Fruit fly (Drosophila melanogaster) whole organism, prepupa: ENCODE results near the gene Cpr92A.

Experiments used
- CG32006 ChIP-seq: fragments of 200-800 bp; sonication (Bioruptor generic); optimal IDR thresholded peaks from 3 replicates; lab custom pipeline; 2017; ENCODE audit warnings: missing biosample characterization, mild to moderate bottlenecking, missing genetic modification characterization
- CG3919 ChIP-seq: fragments of 200-800 bp; sonication (Bioruptor generic); optimal IDR thresholded peaks from 3 replicates; lab custom pipeline; 2016; ENCODE audit warnings: missing biosample characterization, missing genetic modification characterization
- dac ChIP-seq: fragments of 200-800 bp; sonication (Bioruptor generic); optimal IDR thresholded peaks from 2 replicates; lab custom pipeline; 2017; ENCODE audit warnings: missing biosample characterization, mild to moderate bottlenecking, missing genetic modification characterization
- net ChIP-seq: fragments of 200-800 bp; sonication (Bioruptor generic); optimal IDR thresholded peaks from 3 replicates; lab custom pipeline; 2016; ENCODE audit warnings: missing biosample characterization, missing genetic modification characterization
- pdm3 ChIP-seq: fragments of 200-800 bp; sonication (Bioruptor generic); optimal IDR thresholded peaks from 3 replicates; lab custom pipeline; 2016; ENCODE audit warnings: missing biosample characterization, missing genetic modification characterization
- vri ChIP-seq: fragments of 200-800 bp; sonication (Bioruptor generic); optimal IDR thresholded peaks from 3 replicates; lab custom pipeline; 2016; ENCODE audit warnings: missing biosample characterization, mild to moderate bottlenecking, missing genetic modification characterization

DNA sequence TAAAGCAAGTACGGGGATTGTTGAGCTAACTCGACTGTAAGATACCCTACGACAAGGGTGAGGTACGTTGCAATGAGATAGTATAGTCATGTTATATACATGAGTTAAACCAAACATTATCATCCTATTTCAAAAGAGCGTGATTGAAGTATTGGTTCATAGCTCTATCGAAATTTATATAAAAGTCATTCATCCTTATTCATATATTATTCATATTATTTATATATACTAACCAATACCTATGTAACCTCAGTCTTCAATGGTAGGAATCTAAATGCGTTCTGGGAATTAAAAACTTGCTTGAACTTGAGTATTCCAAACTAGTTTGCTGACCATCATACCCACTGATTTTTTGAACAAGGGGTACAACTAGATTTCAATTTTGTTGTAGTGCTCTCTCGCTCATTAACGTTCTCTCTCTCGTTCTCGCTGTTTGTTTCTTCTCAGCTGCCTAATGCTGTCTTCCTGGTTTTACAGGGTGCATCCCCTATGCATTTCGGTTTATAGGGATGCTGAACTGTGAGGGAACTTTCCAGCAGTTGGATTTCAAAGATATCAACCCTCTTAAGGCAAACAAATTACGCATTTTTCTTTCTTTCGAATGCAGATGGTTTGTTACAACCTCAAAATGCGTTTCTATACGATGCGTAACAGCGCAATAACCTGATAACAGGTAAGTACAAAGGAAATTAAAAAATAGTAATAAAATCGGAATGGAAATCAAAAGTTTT lies 29.2 kb upstream of the Cpr92A start:
- peak; percentile 28 for TF ChIP-seq CG3919
- no peak for TF ChIP-seq vri (GFP tag; lab: Kevin White, UChicago)
- TF ChIP-seq dac (GFP tag; lab: Kevin White, UChicago), result no peak
- no peak for TF ChIP-seq net (GFP tag; lab: Kevin White, UChicago)
- TF ChIP-seq pdm3 (GFP tag; lab: Kevin White, UChicago), result no peak
- TF ChIP-seq CG32006 (GFP tag; lab: Kevin White, UChicago), result peak; percentile 40
